Fruit fly (Drosophila melanogaster): Measurements from ENCODE around the gene CG6793.

Gene CG6793

dm6 chr3L:12081679-12082520 lies 39.7 kb downstream of the CG6793 start, which contains the start of gene Sema5c (continued):
- peak; percentile 75 for TF ChIP-seq CG12104 (GFP tag; optimal IDR thresholded peaks at IDR 0.05)
- peak; percentile 40; the same call in 1 of the 2 replicates for TF ChIP-seq CG11247 (GFP tag; IDR thresholded peaks at IDR 0.05)
- TF ChIP-seq ssp (GFP tag; IDR thresholded peaks at IDR 0.05), result peak; percentile 64
- TF ChIP-seq CG7987 (GFP tag; optimal IDR thresholded peaks at IDR 0.05), result no peak
- TF ChIP-seq NfI (GFP tag; optimal IDR thresholded peaks at IDR 0.05), result peak; percentile 21
- no peak for TF ChIP-seq salm (tag; optimal IDR thresholded peaks at IDR 0.05)
- TF ChIP-seq gsb-n (tag; optimal IDR thresholded peaks at IDR 0.05), result peak; percentile 66
- peak; percentile 55 for TF ChIP-seq az2 (GFP tag; optimal IDR thresholded peaks at IDR 0.05)
- no peak for TF ChIP-seq slp2 (GFP tag; optimal IDR thresholded peaks at IDR 0.05)
- TF ChIP-seq insv (GFP tag; optimal IDR thresholded peaks at IDR 0.05), result no peak
- TF ChIP-seq CG14014 (GFP tag; IDR thresholded peaks at IDR 0.05), result peak; percentile 42; the same call in 1 of the 2 replicates
- no peak for TF ChIP-seq ro (GFP tag; IDR thresholded peaks at IDR 0.05)
- peak; percentile 73 for TF ChIP-seq slbo (GFP tag; IDR thresholded peaks at IDR 0.05)
- TF ChIP-seq GATAe (GFP tag; conservative IDR thresholded peaks at IDR 0.05), result 0 out of 2 replicates have a peak, but pooled peaks have one; percentile 16
- no peak for TF ChIP-seq sim (GFP tag; IDR thresholded peaks at IDR 0.05)
- TF ChIP-seq ATbp (GFP tag; optimal IDR thresholded peaks at IDR 0.05), result peak; percentile 24
- peak; percentile 47 for TF ChIP-seq CG2120 (GFP tag; optimal IDR thresholded peaks at IDR 0.05)
- peak; percentile 47; the same call in 2 of the 3 replicates for TF ChIP-seq so (GFP tag; IDR thresholded peaks at IDR 0.05)
- TF ChIP-seq HLHmδ (GFP tag; optimal IDR thresholded peaks at IDR 0.05), result peak; percentile 55
- peak; percentile 36 for TF ChIP-seq CG13624 (GFP tag; optimal IDR thresholded peaks at IDR 0.05)
- TF ChIP-seq CG4820 (GFP tag; optimal IDR thresholded peaks at IDR 0.05), result peak; percentile 42
- no peak for TF ChIP-seq unc-4 (GFP tag; IDR thresholded peaks at IDR 0.05; ENCODE audit: partially characterized antibody)
- TF ChIP-seq CG17829 (tag; optimal IDR thresholded peaks at IDR 0.05), result peak; percentile 80
- no peak for TF ChIP-seq CTCF (GFP tag; optimal IDR thresholded peaks at IDR 0.05)
- TF ChIP-seq MESR4 (GFP tag; optimal IDR thresholded peaks at IDR 0.05), result no peak
- TF ChIP-seq Nf-YA (GFP tag; IDR thresholded peaks at IDR 0.05), result no peak
- peak; percentile 50; the same call in 2 of the 3 replicates for TF ChIP-seq Opbp (GFP tag; IDR thresholded peaks at IDR 0.05; ENCODE audit: partially characterized antibody)
- no peak for TF ChIP-seq CG11085 (GFP tag; IDR thresholded peaks at IDR 0.05)
- TF ChIP-seq Neu2 (GFP tag; optimal IDR thresholded peaks at IDR 0.05; ENCODE audit: borderline replicate concordance), result peak; percentile 19
- no peak for TF ChIP-seq wek (GFP tag; optimal IDR thresholded peaks at IDR 0.05)
- peak; percentile 56 for TF ChIP-seq CG17359 (tag; optimal IDR thresholded peaks at IDR 0.05)
- no peak for TF ChIP-seq CG17612 (GFP tag; IDR thresholded peaks at IDR 0.05)
- TF ChIP-seq kah (GFP tag; optimal IDR thresholded peaks at IDR 0.05), result peak; percentile 6
- TF ChIP-seq chn (GFP tag; optimal IDR thresholded peaks at IDR 0.05), result peak; percentile 16
- peak; percentile 22 for TF ChIP-seq tin (GFP tag; optimal IDR thresholded peaks at IDR 0.05)
- peak; percentile 10 for TF ChIP-seq CG3407 (GFP tag; optimal IDR thresholded peaks at IDR 0.05)
- TF ChIP-seq pan (optimal IDR thresholded peaks at IDR 0.05), result no peak
- TF ChIP-seq pan (GFP tag; optimal IDR thresholded peaks at IDR 0.05 in 1 of 2, IDR thresholded peaks at IDR 0.05 in 1 of 2), result peak in 1 of 2 experiments; percentile 51
- TF ChIP-seq CG14710 (tag; optimal IDR thresholded peaks at IDR 0.05), result peak; percentile 82
- TF ChIP-seq Chrac-16 (GFP tag; optimal IDR thresholded peaks at IDR 0.05), result peak; percentile 52
- peak; percentile 5 to 19 for TF ChIP-seq dpn (GFP tag; optimal IDR thresholded peaks at IDR 0.05)
- TF ChIP-seq schlank (tag; optimal IDR thresholded peaks at IDR 0.05), result no peak
- peak; percentile 75 for TF ChIP-seq ci (GFP tag; IDR thresholded peaks at IDR 0.05)
- peak; percentile 67 for TF ChIP-seq BtbVII (GFP tag; optimal IDR thresholded peaks at IDR 0.05)
- no peak for TF ChIP-seq sima (GFP tag; optimal IDR thresholded peaks at IDR 0.05)
- no peak for TF ChIP-seq CkIIα-i1 (GFP tag; IDR thresholded peaks at IDR 0.05)
- no peak for TF ChIP-seq usp (GFP tag; optimal IDR thresholded peaks at IDR 0.05)
- peak; percentile 77 for TF ChIP-seq dmrt99B (tag; optimal IDR thresholded peaks at IDR 0.05)
- no peak for TF ChIP-seq NC2α (GFP tag; optimal IDR thresholded peaks at IDR 0.05)
- TF ChIP-seq da (GFP tag; optimal IDR thresholded peaks at IDR 0.05), result no peak
